Worm (Caenorhabditis elegans) whole organism, L1 larva: ENCODE measurements around the gene marg-1.

Source experiments
- egl-27 ChIP-seq, 2 experiments: fragments of 150-350 bp in 1 of 2; sonication (generic microtip); optimal IDR thresholded peaks; 3 replicates each; lab custom pipeline; 2017 to 2018; ENCODE audit warnings: missing biosample characterization in 2 of 2, missing genetic modification characterization in 2 of 2, missing genetic modification reagents in 2 of 2
- hlh-4 ChIP-seq: sonication (generic microtip); optimal IDR thresholded peaks from 2 replicates; lab custom pipeline; 2016; ENCODE audit warnings: mild to moderate bottlenecking, missing genetic modification characterization, missing compliant biosample characterization
- nhr-28 ChIP-seq: fragments of 150-350 bp; optimal IDR thresholded peaks from 2 replicates; lab custom pipeline; 2014; ENCODE audit warnings: missing biosample characterization, missing genetic modification characterization
- nhr-90 ChIP-seq: sonication (generic microtip); optimal IDR thresholded peaks from 2 replicates; lab custom pipeline; 2016; ENCODE audit warnings: mild to moderate bottlenecking, missing genetic modification characterization, missing compliant biosample characterization; ENCODE audit not compliant: poor library complexity

DNA sequence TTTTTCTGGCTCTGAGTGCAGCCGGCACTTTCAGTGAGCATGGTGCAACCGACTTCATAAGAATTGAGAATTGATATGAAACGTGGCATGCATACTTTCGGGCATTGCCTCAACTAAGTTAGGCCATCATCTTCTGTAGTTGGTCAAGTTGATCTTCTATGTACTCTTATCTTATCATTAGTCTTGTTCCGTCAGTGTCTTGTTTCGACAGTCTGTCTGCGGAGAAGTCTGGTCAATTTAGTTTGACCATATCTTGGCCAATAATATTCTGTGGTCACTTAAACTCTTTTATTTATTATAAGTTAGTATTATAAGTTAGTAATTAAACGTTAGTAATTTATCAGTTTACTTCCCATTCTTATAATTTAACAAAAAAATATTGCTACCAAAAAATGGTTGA lies 24.7 kb downstream of the marg-1 start:
- TF ChIP-seq hlh-4 (tag; lab: Kevin White, UChicago) (no peak), egl-27 (tag; optimal IDR thresholded peaks at IDR 0.05; lab: Kevin White, UChicago) (no peak), nhr-28 (no peak), nhr-90 (tag; lab: Kevin White, UChicago) (no peak)
